Worm (Caenorhabditis elegans) whole organism, late embryonic: ENCODE data around the gene uaf-2.
"Not testable (repeated sequence)": the region's sequence is repeated elsewhere in the genome, so short reads cannot be mapped to it uniquely, and the experiment has no call there.

ENCODE experiments used
- C08G9.2 ChIP-seq: sonication (generic microtip); optimal IDR thresholded peaks from 2 replicates; lab custom pipeline; 2016; ENCODE audit warnings: mild to moderate bottlenecking, missing genetic modification characterization, moderate library complexity, missing compliant biosample characterization
- K02D7.2 ChIP-seq: sonication (generic microtip); optimal IDR thresholded peaks from 2 replicates; lab custom pipeline; 2017; ENCODE audit warnings: mild to moderate bottlenecking, missing genetic modification characterization, missing compliant biosample characterization
- K09A11.1 ChIP-seq: sonication (generic microtip); optimal IDR thresholded peaks from 2 replicates; lab custom pipeline; 2017; ENCODE audit warnings: antibody characterized with exemption, mild to moderate bottlenecking, missing genetic modification characterization, missing compliant biosample characterization; ENCODE audit not compliant: insufficient read depth
- T23F11.4 ChIP-seq: fragments of 200-800 bp; sonication (Bioruptor generic); optimal IDR thresholded peaks from 2 replicates; lab custom pipeline; 2018; ENCODE audit warnings: mild to moderate bottlenecking, missing genetic modification characterization, missing compliant biosample characterization
- Y22D7AL.16 ChIP-seq: sonication (generic microtip); optimal IDR thresholded peaks from 2 replicates; lab custom pipeline; 2016; ENCODE audit warnings: missing genetic modification characterization, missing compliant biosample characterization
- ahr-1 ChIP-seq: sonication (generic microtip); optimal IDR thresholded peaks from 2 replicates; lab custom pipeline; 2016; ENCODE audit warnings: missing genetic modification characterization, missing compliant biosample characterization
- ama-1 ChIP-seq: fragments of 150-350 bp; optimal IDR thresholded peaks from 2 replicates; lab custom pipeline; 2014
- ceh-14 ChIP-seq: sonication (generic microtip); optimal IDR thresholded peaks from 2 replicates; lab custom pipeline; 2016; ENCODE audit warnings: missing genotype, missing genetic modification characterization, missing compliant biosample characterization
- ceh-19 ChIP-seq: fragments of 200-800 bp; sonication (Bioruptor generic); optimal IDR thresholded peaks from 2 replicates; lab custom pipeline; 2018; ENCODE audit warnings: mild to moderate bottlenecking, missing genetic modification characterization, missing compliant biosample characterization
- ceh-30 ChIP-seq: fragments of 150-350 bp; optimal IDR thresholded peaks from 2 replicates; lab custom pipeline; 2014; ENCODE audit warnings: missing biosample characterization, missing genetic modification characterization
- ceh-31 ChIP-seq: sonication (generic microtip); optimal IDR thresholded peaks from 2 replicates; lab custom pipeline; 2016; ENCODE audit warnings: missing genetic modification characterization, missing compliant biosample characterization
- ceh-9 ChIP-seq: sonication (generic microtip); optimal IDR thresholded peaks from 2 replicates; lab custom pipeline; 2016; ENCODE audit warnings: mild to moderate bottlenecking, missing genetic modification characterization, inconsistent platforms, missing compliant biosample characterization
- dmd-4 ChIP-seq: sonication (generic microtip); optimal IDR thresholded peaks from 2 replicates; lab custom pipeline; 2016; ENCODE audit warnings: borderline replicate concordance, missing genetic modification characterization, missing compliant biosample characterization
- dve-1 ChIP-seq: sonication (generic microtip); optimal IDR thresholded peaks from 2 replicates; lab custom pipeline; 2017; ENCODE audit warnings: antibody characterized with exemption, mild to moderate bottlenecking, missing genetic modification characterization, missing compliant biosample characterization
- elt-4 ChIP-seq: sonication (generic microtip); optimal IDR thresholded peaks from 2 replicates; lab custom pipeline; 2016; ENCODE audit warnings: missing genetic modification characterization, missing compliant biosample characterization
- eyg-1 ChIP-seq: sonication (generic microtip); optimal IDR thresholded peaks from 2 replicates; lab custom pipeline; 2016; ENCODE audit warnings: missing genotype, missing genetic modification characterization, missing compliant biosample characterization
- fkh-10 ChIP-seq: fragments of 150-350 bp; optimal IDR thresholded peaks from 2 replicates; lab custom pipeline; 2014; ENCODE audit warnings: missing biosample characterization, missing genetic modification reagents, missing genetic modification characterization
- gmeb-2 ChIP-seq: sonication (generic microtip); optimal IDR thresholded peaks from 2 replicates; lab custom pipeline; 2016; ENCODE audit warnings: missing genetic modification characterization, inconsistent platforms, missing compliant biosample characterization
- hlh-13 ChIP-seq: fragments of 200-800 bp; sonication (Bioruptor generic); optimal IDR thresholded peaks from 2 replicates; lab custom pipeline; 2018; ENCODE audit warnings: mild to moderate bottlenecking, missing genetic modification characterization, missing compliant biosample characterization
- hlh-15 ChIP-seq: sonication (generic microtip); optimal IDR thresholded peaks from 2 replicates; lab custom pipeline; 2016; ENCODE audit warnings: missing genetic modification characterization, missing compliant biosample characterization
- hlh-30 ChIP-seq: sonication (generic microtip); optimal IDR thresholded peaks from 2 replicates; lab custom pipeline; 2017; ENCODE audit warnings: antibody characterized with exemption, missing genetic modification characterization, missing compliant biosample characterization; ENCODE audit not compliant: insufficient read depth
- lin-11 ChIP-seq: fragments of 200-800 bp; sonication (Bioruptor generic); optimal IDR thresholded peaks from 2 replicates; lab custom pipeline; 2018; ENCODE audit warnings: mild to moderate bottlenecking, missing genetic modification characterization, missing compliant biosample characterization
- mec-3 ChIP-seq: sonication (generic microtip); optimal IDR thresholded peaks from 2 replicates; lab custom pipeline; 2016; ENCODE audit warnings: borderline replicate concordance, missing genetic modification characterization, missing compliant biosample characterization
- nfya-1 ChIP-seq: sonication (generic microtip); optimal IDR thresholded peaks from 2 replicates; lab custom pipeline; 2017; ENCODE audit warnings: missing genetic modification characterization, mild to moderate bottlenecking, missing compliant biosample characterization, antibody characterized with exemption, moderate library complexity
- npax-4 ChIP-seq: sonication (generic microtip); optimal IDR thresholded peaks from 2 replicates; lab custom pipeline; 2016; ENCODE audit warnings: missing genetic modification characterization, missing compliant biosample characterization
- odd-2 ChIP-seq: sonication (generic microtip); optimal IDR thresholded peaks from 2 replicates; lab custom pipeline; 2017; ENCODE audit warnings: antibody characterized with exemption, mild to moderate bottlenecking, missing genetic modification characterization, missing compliant biosample characterization
- pag-3 ChIP-seq: sonication (generic microtip); optimal IDR thresholded peaks from 2 replicates; lab custom pipeline; 2016; ENCODE audit warnings: missing compliant biosample characterization, missing genetic modification characterization, borderline replicate concordance
- pax-1 ChIP-seq: fragments of 150-350 bp; optimal IDR thresholded peaks from 2 replicates; lab custom pipeline; 2014; ENCODE audit warnings: missing biosample characterization, missing genetic modification characterization
- pha-2 ChIP-seq: sonication (generic microtip); optimal IDR thresholded peaks from 2 replicates; lab custom pipeline; 2017; ENCODE audit warnings: mild to moderate bottlenecking, missing genetic modification characterization, missing compliant biosample characterization
- pqm-1 ChIP-seq: sonication (generic microtip); optimal IDR thresholded peaks from 2 replicates; lab custom pipeline; 2016; ENCODE audit warnings: missing genetic modification characterization, missing compliant biosample characterization
- ref-2 ChIP-seq: sonication (generic microtip); optimal IDR thresholded peaks from 2 replicates; lab custom pipeline; 2016; ENCODE audit warnings: missing genetic modification characterization, missing compliant biosample characterization
- rnt-1 ChIP-seq: sonication (generic microtip); optimal IDR thresholded peaks from 2 replicates; lab custom pipeline; 2016; ENCODE audit warnings: missing genetic modification characterization, missing compliant biosample characterization
- syd-9 ChIP-seq: sonication (generic microtip); optimal IDR thresholded peaks from 2 replicates; lab custom pipeline; 2016; ENCODE audit warnings: mild to moderate bottlenecking, missing genetic modification characterization, moderate library complexity, missing compliant biosample characterization
- tbx-2 ChIP-seq: sonication (generic microtip); optimal IDR thresholded peaks from 2 replicates; lab custom pipeline; 2016; ENCODE audit warnings: missing genetic modification characterization, missing compliant biosample characterization
- tbx-7 ChIP-seq: sonication (generic microtip); optimal IDR thresholded peaks from 2 replicates; lab custom pipeline; 2016; ENCODE audit warnings: missing genotype, missing genetic modification characterization, missing compliant biosample characterization
- ttx-3 ChIP-seq: sonication (generic microtip); optimal IDR thresholded peaks from 2 replicates; lab custom pipeline; 2016; ENCODE audit warnings: missing genetic modification reagents, missing genetic modification characterization, missing compliant biosample characterization
- unc-3 ChIP-seq, 2 experiments: fragments of 200-800 bp in 1 of 2; sonication (Bioruptor generic) in 1 of 2; sonication (generic microtip) in 1 of 2; conservative IDR thresholded peaks in 1 of 2; optimal IDR thresholded peaks in 1 of 2; 2 replicates each; pipeline versions ENCODE4 v1.3.6 to Lab custom; 2016 to 2022; ENCODE audit warnings: missing compliant biosample characterization in 2 of 2, missing genetic modification characterization in 2 of 2, missing genetic modification reagents in 1 of 2
- unc-42 ChIP-seq: sonication (generic microtip); optimal IDR thresholded peaks from 2 replicates; lab custom pipeline; 2016; ENCODE audit warnings: missing genotype, missing genetic modification characterization, missing compliant biosample characterization
- unc-86 ChIP-seq: sonication (generic microtip); optimal IDR thresholded peaks from 2 replicates; lab custom pipeline; 2016; ENCODE audit warnings: missing genetic modification characterization, missing compliant biosample characterization
- zip-5 ChIP-seq: sonication (generic microtip); optimal IDR thresholded peaks from 2 replicates; lab custom pipeline; 2016; ENCODE audit warnings: missing genetic modification characterization, missing compliant biosample characterization

Gene uaf-2

ce11 chrIV:17118585-17118984 lies at the start of gene uaf-2:
uaf-2 (minus strand) TSS chrIV:17118767.
- TF ChIP-seq ceh-19 (GFP tag; lab: Kevin White, UChicago) (no peak), nfya-1 (tag; lab: Kevin White, UChicago) (peak; percentile 55), ceh-31 (tag; lab: Kevin White, UChicago) (peak; percentile 27), unc-86 (no peak), npax-4 (no peak), tbx-2 (tag; lab: Kevin White, UChicago) (no peak), syd-9 (tag; lab: Kevin White, UChicago) (no peak), ref-2 (tag; lab: Kevin White, UChicago) (no peak), odd-2 (no peak), elt-4 (tag; lab: Kevin White, UChicago) (no peak)
- TF ChIP-seq, all 69 proteins: peak for 2

ce11 chrIV:17166974-17167373 lies 48.4 kb upstream of the uaf-2 start, which contains the start of gene skr-12:
skr-12 (plus strand) TSS chrIV:17167274.
- TF ChIP-seq nfya-1 (tag; lab: Kevin White, UChicago): no peak
- TF ChIP-seq ceh-14 (tag; lab: Kevin White, UChicago): no peak
- no peak for TF ChIP-seq pha-2
- TF ChIP-seq lin-11 (tag; lab: Kevin White, UChicago): no peak
- TF ChIP-seq fkh-10: no peak
- TF ChIP-seq rnt-1 (tag; lab: Kevin White, UChicago): no peak
- TF ChIP-seq ama-1 (lab: Kevin White, UChicago): no peak
- no peak for TF ChIP-seq tbx-7
- no peak for TF ChIP-seq odd-2
- no peak for TF ChIP-seq tbx-2 (tag; lab: Kevin White, UChicago)
- no peak for TF ChIP-seq hlh-30 (tag; lab: Kevin White, UChicago)
- TF ChIP-seq eyg-1 (tag; lab: Kevin White, UChicago): no peak
- no peak for TF ChIP-seq dve-1 (tag; lab: Kevin White, UChicago)
- no peak for TF ChIP-seq hlh-13 (GFP tag; lab: Kevin White, UChicago)
- no peak for TF ChIP-seq pqm-1 (tag; lab: Kevin White, UChicago)
- TF ChIP-seq K02D7.2: no peak
- TF ChIP-seq dmd-4: no peak
- TF ChIP-seq ahr-1: no peak
- TF ChIP-seq ceh-31 (tag; lab: Kevin White, UChicago): no peak

- not testable (repeated sequence) for TF ChIP-seq ceh-19 (GFP tag; lab: Kevin White, UChicago); T23F11.4 (GFP tag; lab: Kevin White, UChicago); unc-42
Observed at ce11 chrIV:17165734-17166133, 47.2 kb upstream of the uaf-2 start, which contains the start of gene skr-8. skr-8 (minus strand) TSS chrIV:17165834.

- not testable (repeated sequence) for TF ChIP-seq eyg-1, K09A11.1, Y22D7AL.16 (tag; lab: Kevin White, UChicago)
Observed at ce11 chrIV:17163273-17163672, 44.7 kb upstream of the uaf-2 start, which contains the start of gene skr-9. skr-9 (plus strand) TSS chrIV:17163573.

ce11 chrIV:17162515-17162914 lies 43.9 kb upstream of the uaf-2 start, which contains the start of gene skr-13:
skr-13 (minus strand) TSS chrIV:17162615.
- TF ChIP-seq pag-3 (tag; lab: Kevin White, UChicago) (no peak), ceh-9 (no peak), C08G9.2 (no peak), zip-5 (tag; lab: Kevin White, UChicago) (no peak), ceh-30 (no peak), pax-1 (tag; lab: Kevin White, UChicago) (no peak), gmeb-2 (tag; lab: Kevin White, UChicago) (no peak), hlh-30 (tag; lab: Kevin White, UChicago) (no peak), unc-3 (GFP tag; conservative IDR thresholded peaks at IDR 0.05; lab: Robert Waterston, UW) (no peak), unc-3 (tag; optimal IDR thresholded peaks at IDR 0.05; lab: Kevin White, UChicago) (no peak), syd-9 (tag; lab: Kevin White, UChicago) (no peak), ttx-3 (tag; lab: Kevin White, UChicago) (no peak), hlh-15 (tag; lab: Kevin White, UChicago) (no peak), mec-3 (tag; lab: Kevin White, UChicago) (no peak)
